Worm (Caenorhabditis elegans): ENCODE results near the gene Y39A3B.7.
A peak's percentile ranks its signal among the peaks of the same experiment; 100 is the strongest.

Y39A3B.7 gene

DNA sequence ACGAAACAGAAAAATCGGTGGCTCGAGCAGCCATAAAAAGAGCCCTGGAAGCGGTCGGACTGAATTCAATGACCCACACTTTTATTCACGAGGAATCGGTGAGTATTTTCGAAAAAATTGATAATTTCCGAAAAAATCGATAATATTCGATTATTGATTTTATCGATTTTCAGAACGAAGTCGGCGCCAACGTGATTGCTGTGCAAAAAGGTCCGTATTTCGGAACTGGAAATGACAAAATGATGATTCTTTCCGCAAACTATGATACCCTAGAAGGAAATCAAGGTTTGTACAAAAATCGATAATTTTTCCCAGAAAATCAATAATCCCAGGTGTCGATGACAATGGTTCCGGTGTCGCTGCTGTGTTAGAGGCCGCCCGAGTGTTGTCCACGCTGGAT lies 22.2 kb upstream of the Y39A3B.7 start:
- TF ChIP-seq dve-1 (tag; optimal IDR thresholded peaks at IDR 0.05) (no peak), ceh-48 (tag; optimal IDR thresholded peaks at IDR 0.05) (peak; percentile 15)

ce11 chrIII:2005729-2006128 lies 21.0 kb upstream of the Y39A3B.7 start, which contains the start of gene Y39A3B.1:
TSS of gene Y39A3B.1 (plus strand) at chrIII:2006029.
- TF ChIP-seq madf-2 (tag; optimal IDR thresholded peaks at IDR 0.05) (no peak), ceh-30 (tag; optimal IDR thresholded peaks at IDR 0.05) (no peak), ets-4 (tag; optimal IDR thresholded peaks at IDR 0.05) (no peak), K09A11.1 (tag; optimal IDR thresholded peaks at IDR 0.05; ENCODE audit: insufficient read depth) (no peak), C08G9.2 (tag; optimal IDR thresholded peaks at IDR 0.05) (no peak), ahr-1 (tag; optimal IDR thresholded peaks at IDR 0.05) (no peak), pag-3 (tag; optimal IDR thresholded peaks at IDR 0.05; ENCODE audit: borderline replicate concordance) (no peak), ceh-24 (tag; optimal IDR thresholded peaks at IDR 0.05) (no peak), pat-9 (tag; optimal IDR thresholded peaks at IDR 0.05) (no peak), ttx-3 (tag; optimal IDR thresholded peaks at IDR 0.05) (no peak), syd-9 (tag; optimal IDR thresholded peaks at IDR 0.05) (no peak), pqm-1 (tag; optimal IDR thresholded peaks at IDR 0.05) (no peak), unc-42 (tag; optimal IDR thresholded peaks at IDR 0.05) (no peak), unc-3 (GFP tag; conservative IDR thresholded peaks at IDR 0.05) (no peak), unc-3 (tag; optimal IDR thresholded peaks at IDR 0.05) (no peak), ceh-48 (tag; optimal IDR thresholded peaks at IDR 0.05) (no peak), unc-86 (tag; optimal IDR thresholded peaks at IDR 0.05) (no peak), lim-6 (tag; optimal IDR thresholded peaks at IDR 0.05) (no peak), ceh-6 (GFP tag; optimal IDR thresholded peaks at IDR 0.05) (no peak), ztf-16 (tag; optimal IDR thresholded peaks at IDR 0.05) (no peak)

DNA sequence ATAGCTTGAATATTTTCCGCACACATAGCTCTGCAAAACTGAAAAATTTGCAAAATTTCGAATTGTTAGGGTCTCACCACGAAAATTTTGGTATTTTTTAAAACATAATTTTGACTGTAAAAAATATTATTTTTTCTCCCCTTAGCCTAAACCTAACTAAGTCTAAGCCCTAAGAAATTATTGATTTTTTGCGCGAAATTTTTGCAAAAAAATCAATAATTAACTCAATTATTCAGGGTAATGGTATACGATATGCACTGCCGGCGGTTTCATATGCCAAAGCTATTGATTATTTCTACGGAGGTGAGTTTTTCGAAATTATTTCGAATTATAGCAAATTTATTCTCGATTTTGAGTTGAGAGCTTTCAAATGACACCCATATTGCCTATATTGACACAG lies 16.4 kb upstream of the Y39A3B.7 start:
- TF ChIP-seq nfya-1 (tag; optimal IDR thresholded peaks at IDR 0.05) (no peak), pax-1 (tag; optimal IDR thresholded peaks at IDR 0.05) (no peak), rnt-1 (tag; optimal IDR thresholded peaks at IDR 0.05) (no peak), hlh-15 (tag; optimal IDR thresholded peaks at IDR 0.05) (no peak), fax-1 (tag; optimal IDR thresholded peaks at IDR 0.05) (no peak), ceh-48 (tag; optimal IDR thresholded peaks at IDR 0.05) (peak; percentile 21)

ce11 chrIII:1997569-1997968 lies 12.8 kb upstream of the Y39A3B.7 start, which contains the start of gene lgc-42:
TSS of gene lgc-42 (plus strand) at chrIII:1997869.
- no peak for TF ChIP-seq npax-4 (tag; optimal IDR thresholded peaks at IDR 0.05)
- TF ChIP-seq tbx-2 (tag; optimal IDR thresholded peaks at IDR 0.05) = no peak
- no peak for TF ChIP-seq sox-4 (tag; optimal IDR thresholded peaks at IDR 0.05)

DNA sequence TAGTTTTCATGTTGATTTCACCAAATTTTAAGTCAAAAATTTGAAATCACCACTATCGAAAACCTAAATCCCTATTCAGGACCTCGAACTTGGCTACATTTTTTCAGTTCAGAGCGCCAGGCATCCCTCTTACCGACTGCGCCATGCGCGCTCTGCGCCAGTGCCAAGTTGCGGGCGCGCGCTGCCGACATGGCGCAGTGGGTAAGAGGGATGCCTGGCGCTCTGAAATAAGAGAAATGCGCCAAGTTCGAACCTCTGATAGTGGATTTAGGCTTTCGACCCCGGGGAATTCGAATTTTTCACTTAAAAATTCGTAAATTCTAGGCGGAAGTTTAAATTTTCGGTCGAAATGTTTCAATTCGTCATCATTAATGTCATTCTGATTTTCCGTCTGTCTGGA lies 5.2 kb upstream of the Y39A3B.7 start:
- TF ChIP-seq C38D4.7 (GFP tag; optimal IDR thresholded peaks at IDR 0.05) (no peak), lin-11 (tag; optimal IDR thresholded peaks at IDR 0.05) (no peak), elt-2 (tag; optimal IDR thresholded peaks at IDR 0.05) (no peak), pha-2 (tag; optimal IDR thresholded peaks at IDR 0.05) (no peak), ttx-3 (tag; optimal IDR thresholded peaks at IDR 0.05) (no peak), sdc-2 (tag; optimal IDR thresholded peaks at IDR 0.05) (no peak), elt-4 (tag; optimal IDR thresholded peaks at IDR 0.05) (no peak), hlh-8 (tag; optimal IDR thresholded peaks at IDR 0.05) (no peak), ceh-14 (tag; optimal IDR thresholded peaks at IDR 0.05) (no peak)

Measured in whole organism, late embryonic.